Worm (Caenorhabditis elegans): ENCODE results near the gene srbc-9.

DNA sequence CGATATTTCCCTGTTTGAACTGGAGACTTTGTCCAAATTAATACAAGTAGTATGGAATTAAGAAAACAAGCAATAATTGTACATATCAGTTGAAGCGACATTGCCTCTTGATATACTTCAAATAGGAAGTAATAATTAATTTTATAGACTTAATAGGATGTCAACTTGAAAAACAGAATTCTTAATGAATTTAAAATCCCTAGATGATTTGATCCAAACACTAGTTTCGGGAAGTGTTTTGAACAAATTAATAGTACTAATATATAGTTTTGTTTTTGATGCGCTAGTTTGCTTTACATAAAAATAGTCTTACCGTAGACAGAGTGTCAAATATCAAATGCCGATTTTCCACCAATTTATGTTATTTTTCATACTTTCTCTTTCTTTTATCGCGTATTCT is 11.8 kb downstream of the srbc-9 start, which contains the start of gene str-190:
- TF ChIP-seq ceh-13 (GFP tag; optimal IDR thresholded peaks at IDR 0.05) (no peak), hmg-4 (GFP tag; optimal IDR thresholded peaks at IDR 0.05) (no peak), ama-1 (optimal IDR thresholded peaks at IDR 0.05) (no peak), tra-4 (tag; optimal IDR thresholded peaks at IDR 0.05) (no peak)
